Fruit fly (Drosophila melanogaster): Measurements from ENCODE around the gene Ccn.

The Ccn gene

DNA sequence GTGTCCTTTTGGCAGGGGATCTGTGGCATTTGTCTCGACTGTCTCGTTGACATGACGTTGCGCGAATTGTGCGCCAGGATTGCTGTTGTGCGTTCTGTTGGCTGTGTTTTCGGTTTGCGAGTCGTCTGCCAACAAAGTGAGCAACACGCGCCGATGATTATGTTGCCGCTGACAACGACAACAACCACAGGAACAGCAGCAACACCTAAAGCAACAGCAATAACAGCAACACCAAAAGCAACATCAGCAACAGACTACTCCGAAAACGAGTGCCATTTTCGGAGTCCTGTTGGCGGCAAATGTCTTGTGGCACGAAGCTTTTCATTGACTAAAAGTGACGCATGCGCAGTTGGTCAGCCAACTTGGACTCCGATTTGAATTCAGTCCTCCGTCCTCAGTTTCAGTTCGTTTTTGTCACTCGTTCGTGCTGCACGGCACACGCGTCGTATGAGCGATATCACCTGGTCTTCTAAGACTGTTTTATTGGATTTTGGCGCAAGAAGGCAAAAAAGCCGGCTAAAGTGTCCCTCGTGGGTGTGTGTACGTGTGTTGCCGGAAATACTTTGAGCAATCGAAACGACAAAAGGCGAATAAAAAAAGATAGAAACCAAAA, at the start of gene Ccn:
TSS of gene Ccn (plus strand) at position 437 of the 613 bp plus-strand sequence.
- TF ChIP-seq CTCF (optimal IDR thresholded peaks at IDR 0.05) = no peak
- no peak for TF ChIP-seq CG8478 (optimal IDR thresholded peaks at IDR 0.05)

- TF ChIP-seq CG8478 (optimal IDR thresholded peaks at IDR 0.05) (no peak), CTCF (optimal IDR thresholded peaks at IDR 0.05) (no peak)
Observed at dm6 chr3L:17642017-17642416, 47.8 kb upstream of the Ccn start.

DNA sequence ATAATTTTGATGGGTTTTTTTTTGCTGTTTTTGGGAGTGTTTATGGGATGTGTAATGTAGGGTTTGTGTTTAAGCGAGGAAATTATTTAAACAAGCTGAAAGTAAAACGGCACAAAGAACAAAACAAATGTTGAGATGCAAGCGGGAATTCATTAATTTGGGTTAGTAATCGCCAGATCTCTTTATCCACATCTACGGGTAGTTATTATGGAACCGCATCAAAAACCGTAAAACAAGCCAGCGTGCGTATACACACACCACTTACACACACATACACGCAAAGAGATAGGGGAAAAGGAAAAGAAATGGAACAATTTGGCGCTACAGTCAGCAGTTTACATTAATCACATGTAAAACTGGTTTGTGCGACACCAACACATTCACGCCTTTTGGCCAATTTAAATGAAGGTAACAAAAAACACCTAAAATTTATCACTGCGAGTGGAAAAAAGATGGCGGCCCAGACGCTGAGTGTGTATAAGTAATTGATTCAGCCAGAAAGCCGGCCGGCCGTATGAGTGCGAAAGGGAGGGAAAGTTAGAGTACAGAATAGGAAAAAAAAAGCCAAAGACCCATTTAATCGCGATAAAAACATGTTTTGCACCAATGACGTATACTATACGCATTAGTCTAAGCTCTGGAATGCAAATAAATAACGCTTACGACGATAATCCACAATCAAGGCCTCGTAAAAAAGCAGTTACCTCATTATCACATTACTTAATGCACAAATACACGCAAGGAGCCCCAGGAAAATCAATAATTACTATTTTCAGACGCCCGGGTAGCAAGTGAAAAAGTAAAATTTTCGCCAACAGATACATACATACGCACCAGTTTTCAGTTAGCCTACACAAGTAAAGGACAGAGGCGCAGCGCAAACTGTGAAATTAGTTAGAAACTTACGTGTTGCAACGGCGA, 45.6 kb upstream of the Ccn start:
- no peak for TF ChIP-seq CG8478 (optimal IDR thresholded peaks at IDR 0.05)
- TF ChIP-seq CTCF (optimal IDR thresholded peaks at IDR 0.05) = no peak

DNA sequence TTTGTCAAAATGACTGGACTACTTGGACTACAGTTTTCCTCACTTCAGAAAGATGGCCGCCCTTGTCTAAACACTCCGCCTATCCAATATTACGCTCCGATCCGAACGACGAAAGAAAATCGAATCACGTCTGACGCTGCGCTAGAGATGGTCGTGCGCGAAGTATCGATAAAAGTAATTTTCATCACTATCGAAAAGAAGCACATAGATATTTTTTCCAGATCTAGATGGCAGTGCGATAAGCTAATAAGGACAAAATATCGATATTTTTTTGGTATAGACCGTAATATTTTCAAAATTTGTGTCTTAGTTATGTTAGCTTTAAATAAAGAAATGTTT, 44.9 kb upstream of the Ccn start, which contains the start of gene Pep:
TSS of gene Pep (minus strand) at position 131 of the 339 bp plus-strand sequence.
- TF ChIP-seq CG8478 (optimal IDR thresholded peaks at IDR 0.05) = no peak
- TF ChIP-seq CTCF (optimal IDR thresholded peaks at IDR 0.05) = peak; percentile 48 to 59

DNA sequence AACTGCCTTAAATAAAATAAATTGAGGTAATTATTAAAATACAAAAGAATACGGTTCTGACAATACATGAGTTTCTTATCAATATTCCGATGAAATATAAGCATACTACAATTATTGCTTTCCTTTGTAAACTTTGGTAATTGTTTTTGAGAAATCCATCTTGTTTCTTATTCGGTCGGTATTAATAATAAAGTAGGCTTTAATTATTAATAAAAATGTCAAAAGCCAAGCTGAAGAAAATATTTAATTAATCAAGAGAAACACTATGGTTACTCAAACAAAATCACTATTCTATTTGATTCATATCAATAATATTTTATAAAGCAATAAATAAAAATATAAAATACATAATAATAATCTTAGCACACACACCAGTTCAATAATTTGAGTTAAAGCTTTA, 43.2 kb upstream of the Ccn start, which contains the start of gene CG43085:
TSS of gene CG43085 (minus strand) at position 101 of the 400 bp plus-strand sequence.
- TF ChIP-seq CTCF (optimal IDR thresholded peaks at IDR 0.05) = no peak
- no peak for TF ChIP-seq CG8478 (optimal IDR thresholded peaks at IDR 0.05)

dm6 chr3L:17647543-17647942, 42.3 kb upstream of the Ccn start:
- TF ChIP-seq CTCF (optimal IDR thresholded peaks at IDR 0.05) = no peak
- no peak for TF ChIP-seq CG8478 (optimal IDR thresholded peaks at IDR 0.05)

DNA sequence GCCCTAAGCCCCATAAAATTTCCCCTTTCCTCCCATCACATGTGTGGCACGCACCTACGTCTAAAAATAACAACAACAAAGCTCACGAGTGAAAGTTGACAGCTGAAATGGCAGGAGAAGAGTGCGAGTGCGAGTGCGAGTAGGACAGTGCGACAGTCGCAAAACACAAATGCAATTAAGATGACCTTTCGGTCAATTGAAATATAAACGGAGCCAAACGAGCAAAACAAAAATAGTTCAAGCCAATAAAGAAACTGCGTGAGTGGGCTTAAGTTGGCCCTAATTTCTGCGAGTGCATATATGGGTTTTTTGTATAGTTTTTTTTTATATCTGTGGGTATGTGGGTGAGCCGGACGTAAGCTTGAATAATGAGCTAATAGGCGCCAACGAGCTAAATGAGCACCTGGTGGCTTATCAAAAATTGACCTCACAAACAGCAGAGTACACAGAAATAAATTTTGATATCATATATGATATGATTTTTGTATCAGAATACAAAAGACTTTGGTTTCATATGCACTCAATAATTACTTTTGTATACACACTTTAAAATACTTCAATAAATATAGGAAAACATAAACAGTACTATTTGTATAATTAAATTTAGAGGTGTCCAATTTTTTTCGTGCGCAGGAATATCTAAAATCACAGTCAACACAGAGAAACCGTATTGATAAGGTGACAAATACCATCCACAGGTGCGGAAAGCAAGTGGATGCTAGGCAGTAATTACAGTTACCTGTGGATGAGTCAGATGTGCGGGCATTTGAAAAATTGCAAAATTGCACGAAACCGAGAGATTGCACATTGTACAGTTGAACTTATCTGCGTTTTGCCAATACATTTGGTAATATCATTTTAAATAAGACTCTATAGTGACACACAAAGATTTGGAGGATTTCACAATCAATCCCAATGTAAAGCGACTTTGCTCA, 37.8 kb upstream of the Ccn start:
- no peak for TF ChIP-seq CTCF (optimal IDR thresholded peaks at IDR 0.05)
- no peak for TF ChIP-seq CG8478 (optimal IDR thresholded peaks at IDR 0.05)

- no peak for TF ChIP-seq CG8478 (optimal IDR thresholded peaks at IDR 0.05)
- TF ChIP-seq CTCF (optimal IDR thresholded peaks at IDR 0.05) = no peak
Observed at dm6 chr3L:17652878-17653700, 36.7 kb upstream of the Ccn start.

dm6 chr3L:17653701-17654667, 35.8 kb upstream of the Ccn start, which contains the start of the genes Krn, Ndfip and CG7484:
TSS of gene Krn (minus strand) at chr3L:17654280.
TSS of gene Ndfip (minus strand) at chr3L:17654280.
TSS of gene CG7484 (plus strand) at chr3L:17654617.
- no peak for TF ChIP-seq CTCF (optimal IDR thresholded peaks at IDR 0.05)
- TF ChIP-seq CG8478 (optimal IDR thresholded peaks at IDR 0.05) = no peak

- TF ChIP-seq CG8478 (optimal IDR thresholded peaks at IDR 0.05) (no peak), CTCF (optimal IDR thresholded peaks at IDR 0.05) (no peak)
Observed at dm6 chr3L:17654668-17655050, 35.2 kb upstream of the Ccn start.

- no peak for TF ChIP-seq CTCF (optimal IDR thresholded peaks at IDR 0.05)
- no peak for TF ChIP-seq CG8478 (optimal IDR thresholded peaks at IDR 0.05)
Observed at dm6 chr3L:17655837-17656308, 33.9 kb upstream of the Ccn start.

DNA sequence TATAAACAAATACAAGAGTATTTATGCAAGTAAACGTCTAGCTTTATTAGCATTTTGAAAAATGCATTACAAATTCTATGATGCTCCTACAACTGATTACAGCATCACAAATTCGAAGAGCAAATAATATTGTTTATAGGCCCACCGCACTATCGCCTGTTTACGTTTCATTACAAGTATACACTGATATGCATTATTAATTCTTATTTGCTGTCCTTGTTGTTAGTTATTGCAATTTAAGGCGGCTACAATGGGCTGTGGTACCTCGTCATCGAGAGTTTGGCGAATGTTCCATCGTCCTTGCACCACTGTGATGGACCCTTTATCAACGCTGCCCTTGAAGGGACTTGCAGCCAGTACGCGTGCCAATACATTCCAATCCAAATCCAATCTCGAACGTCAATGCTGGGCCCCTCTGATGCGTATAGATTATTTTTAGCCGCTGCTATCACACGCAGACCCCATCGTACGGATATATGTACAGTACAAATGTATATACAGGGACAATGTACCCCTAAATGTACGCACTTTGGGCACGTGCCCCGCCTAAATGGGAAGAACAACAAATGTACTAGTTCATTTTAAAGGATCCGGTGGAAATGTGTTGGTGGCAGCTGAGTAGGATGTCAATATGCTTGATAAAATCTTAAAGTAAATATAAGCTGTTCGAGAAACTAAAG, 33.0 kb upstream of the Ccn start:
- TF ChIP-seq CTCF (optimal IDR thresholded peaks at IDR 0.05) = no peak

All from S2 (cell line).